Worm (Caenorhabditis elegans) whole organism, young adult: Measurements from ENCODE around the gene cyn-10.

Source experiments
- B0336.3 ChIP-seq: fragments of 200-800 bp; sonication (Bioruptor generic); IDR thresholded peaks from 2 replicates; pipeline ENCODE4 v1.3.6; 2022; ENCODE audit warnings: missing genetic modification characterization, missing compliant biosample characterization
- D2030.7 ChIP-seq: fragments of 200-800 bp; sonication (Bioruptor generic); IDR thresholded peaks from 2 replicates; pipeline ENCODE4 v1.3.6; 2022; ENCODE audit warnings: missing genetic modification reagents, missing genetic modification characterization, missing compliant biosample characterization
- F22D6.2 ChIP-seq: sonication (generic microtip); optimal IDR thresholded peaks from 2 replicates; lab custom pipeline; 2016; ENCODE audit warnings: mild to moderate bottlenecking, missing genetic modification characterization, missing compliant biosample characterization
- F23B12.7 ChIP-seq: sonication (generic microtip); optimal IDR thresholded peaks from 2 replicates; lab custom pipeline; 2017; ENCODE audit warnings: missing genetic modification characterization, mild to moderate bottlenecking, missing compliant biosample characterization, antibody characterized with exemption, moderate library complexity; ENCODE audit not compliant: insufficient read depth
- F33H1.4 ChIP-seq: fragments of 200-800 bp; sonication (Bioruptor generic); IDR thresholded peaks from 2 replicates; pipeline ENCODE4 v1.3.6; 2022; ENCODE audit warnings: missing genetic modification reagents, missing genetic modification characterization, missing compliant biosample characterization
- F37B4.10 ChIP-seq: fragments of 200-800 bp; sonication (Bioruptor generic); IDR thresholded peaks from 2 replicates; pipeline ENCODE4 v1.3.6; 2022; ENCODE audit warnings: missing genetic modification characterization, missing compliant biosample characterization
- F39B2.1 ChIP-seq: fragments of 200-800 bp; sonication (Bioruptor generic); IDR thresholded peaks from 2 replicates; pipeline ENCODE4 v1.3.6; 2022; ENCODE audit warnings: missing genetic modification reagents, missing genetic modification characterization, missing compliant biosample characterization
- F52B5.7 ChIP-seq: sonication (generic microtip); optimal IDR thresholded peaks from 2 replicates; lab custom pipeline; 2016; ENCODE audit warnings: mild to moderate bottlenecking, missing genetic modification characterization, missing compliant biosample characterization
- K11D2.4 ChIP-seq: fragments of 200-800 bp; sonication (Bioruptor generic); IDR thresholded peaks from 2 replicates; pipeline ENCODE4 v1.3.6; 2022; ENCODE audit warnings: missing genetic modification reagents, missing genetic modification characterization, missing compliant biosample characterization
- T07F8.4 ChIP-seq: sonication (generic microtip); optimal IDR thresholded peaks from 2 replicates; lab custom pipeline; 2016; ENCODE audit warnings: mild to moderate bottlenecking, missing genetic modification characterization, moderate library complexity, missing compliant biosample characterization
- Y79H2A.3 ChIP-seq: fragments of 200-800 bp; sonication (Bioruptor generic); conservative IDR thresholded peaks from 2 replicates; pipeline ENCODE4 v1.3.6; 2022; ENCODE audit warnings: missing genetic modification reagents, missing genetic modification characterization, missing compliant biosample characterization
- ama-1 ChIP-seq, 3 experiments: fragments of 150-350 bp in 1 of 3; sonication (generic microtip) in 2 of 3; optimal IDR thresholded peaks; 2 replicates each; lab custom pipeline; 2014 to 2018; ENCODE audit warnings: missing biosample characterization in 2 of 3, missing genetic modification characterization in 2 of 3, missing genetic modification reagents in 2 of 3
- athp-1 ChIP-seq: sonication (generic microtip); optimal IDR thresholded peaks from 2 replicates; lab custom pipeline; 2017; ENCODE audit warnings: mild to moderate bottlenecking, missing genetic modification characterization, missing compliant biosample characterization
- attf-5 ChIP-seq: fragments of 200-800 bp; sonication (Bioruptor generic); optimal IDR thresholded peaks from 2 replicates; lab custom pipeline; 2018; ENCODE audit warnings: mild to moderate bottlenecking, missing genetic modification characterization, missing compliant biosample characterization
- bed-2 ChIP-seq: fragments of 200-800 bp; sonication (Bioruptor generic); IDR thresholded peaks from 2 replicates; pipeline ENCODE4 v1.3.6; 2022; ENCODE audit warnings: missing genetic modification reagents, missing genetic modification characterization, missing compliant biosample characterization
- ceh-27 ChIP-seq: fragments of 200-800 bp; sonication (Bioruptor generic); optimal IDR thresholded peaks from 2 replicates; lab custom pipeline; 2018; ENCODE audit warnings: mild to moderate bottlenecking, missing genetic modification characterization, moderate library complexity, missing compliant biosample characterization
- ceh-91 ChIP-seq: fragments of 200-800 bp; sonication (Bioruptor generic); IDR thresholded peaks from 2 replicates; pipeline ENCODE4 v1.3.6; 2022; ENCODE audit warnings: missing genetic modification reagents, missing genetic modification characterization, missing compliant biosample characterization
- die-1 ChIP-seq: sonication (generic microtip); optimal IDR thresholded peaks from 2 replicates; lab custom pipeline; 2016; ENCODE audit warnings: missing genotype, mild to moderate bottlenecking, missing genetic modification characterization, missing compliant biosample characterization
- efl-1 ChIP-seq: fragments of 150-350 bp; optimal IDR thresholded peaks from 2 replicates; lab custom pipeline; 2014; ENCODE audit warnings: missing biosample characterization, missing genetic modification reagents, missing genetic modification characterization
- egl-44 ChIP-seq: fragments of 200-800 bp; sonication (Bioruptor generic); IDR thresholded peaks from 2 replicates; pipeline ENCODE4 v1.3.6; 2022; ENCODE audit warnings: missing genetic modification reagents, missing genetic modification characterization, missing compliant biosample characterization
- egrh-3 ChIP-seq: fragments of 200-800 bp; sonication (Bioruptor generic); IDR thresholded peaks from 2 replicates; pipeline ENCODE4 v1.3.6; 2022; ENCODE audit warnings: missing genetic modification reagents, missing genetic modification characterization, missing compliant biosample characterization
- ets-4 ChIP-seq: fragments of 200-800 bp; sonication (Bioruptor generic); optimal IDR thresholded peaks from 2 replicates; lab custom pipeline; 2018; ENCODE audit warnings: mild to moderate bottlenecking, missing genetic modification characterization, missing compliant biosample characterization
- fkh-3 ChIP-seq: sonication (generic microtip); optimal IDR thresholded peaks from 2 replicates; lab custom pipeline; 2016; ENCODE audit warnings: mild to moderate bottlenecking, missing genetic modification characterization, missing compliant biosample characterization
- him-1 ChIP-seq: sonication (generic microtip); optimal IDR thresholded peaks from 2 replicates; lab custom pipeline; 2016; ENCODE audit warnings: missing genotype, missing genetic modification reagents, missing genetic modification characterization, missing compliant biosample characterization
- hrde-1 ChIP-seq: sonication (generic microtip); optimal IDR thresholded peaks from 2 replicates; lab custom pipeline; 2016; ENCODE audit warnings: missing genetic modification characterization, mild to moderate bottlenecking, missing compliant biosample characterization, moderate library complexity, missing genotype, missing genetic modification reagents, borderline replicate concordance
- let-607 ChIP-seq, 2 experiments: fragments of 200-800 bp in 1 of 2; sonication (Bioruptor generic) in 1 of 2; sonication (generic microtip) in 1 of 2; optimal IDR thresholded peaks; 2 replicates each; lab custom pipeline; 2016 to 2018; ENCODE audit warnings: mild to moderate bottlenecking in 2 of 2, missing compliant biosample characterization in 2 of 2, missing genetic modification characterization in 2 of 2, moderate library complexity in 2 of 2, missing genotype in 1 of 2
- lin-35 ChIP-seq, 3 experiments: fragments of 150-350 bp in 2 of 3; sonication (generic microtip) in 1 of 3; optimal IDR thresholded peaks; 2 replicates each; lab custom pipeline; 2014 to 2018; ENCODE audit warnings: missing biosample characterization in 3 of 3, missing genetic modification characterization in 3 of 3, missing genetic modification reagents in 3 of 3
- lin-40 ChIP-seq: sonication (generic microtip); optimal IDR thresholded peaks from 2 replicates; lab custom pipeline; 2016; ENCODE audit warnings: missing genetic modification characterization, mild to moderate bottlenecking, missing compliant biosample characterization, missing genotype, missing genetic modification reagents
- lsl-1 ChIP-seq: fragments of 200-800 bp; sonication (Bioruptor generic); optimal IDR thresholded peaks from 2 replicates; lab custom pipeline; 2018; ENCODE audit warnings: mild to moderate bottlenecking, missing genetic modification characterization, moderate library complexity, missing compliant biosample characterization
- mcd-1 ChIP-seq: fragments of 200-800 bp; sonication (Bioruptor generic); IDR thresholded peaks from 2 replicates; pipeline ENCODE4 v1.3.6; 2022; ENCODE audit warnings: missing genetic modification reagents, missing genetic modification characterization, missing compliant biosample characterization
- mel-28 ChIP-seq: sonication (generic microtip); optimal IDR thresholded peaks from 2 replicates; lab custom pipeline; 2016; ENCODE audit warnings: borderline replicate concordance, mild to moderate bottlenecking, missing genetic modification characterization, missing compliant biosample characterization
- mes-4 ChIP-seq: sonication (generic microtip); optimal IDR thresholded peaks from 2 replicates; lab custom pipeline; 2016; ENCODE audit warnings: missing genotype, missing genetic modification characterization, missing compliant biosample characterization
- mxl-1 ChIP-seq: sonication (generic microtip); optimal IDR thresholded peaks from 2 replicates; lab custom pipeline; 2016; ENCODE audit warnings: missing genetic modification characterization, missing compliant biosample characterization
- nfyb-1 ChIP-seq: fragments of 200-800 bp; sonication (Bioruptor generic); IDR thresholded peaks from 2 replicates; pipeline ENCODE4 v1.3.6; 2022; ENCODE audit warnings: missing genetic modification reagents, missing genetic modification characterization, missing compliant biosample characterization
- nhr-179 ChIP-seq: sonication (generic microtip); optimal IDR thresholded peaks from 2 replicates; lab custom pipeline; 2016; ENCODE audit warnings: mild to moderate bottlenecking, missing genetic modification characterization, missing compliant biosample characterization
- nhr-90 ChIP-seq: sonication (generic microtip); optimal IDR thresholded peaks from 2 replicates; lab custom pipeline; 2016; ENCODE audit warnings: missing genotype, mild to moderate bottlenecking, missing genetic modification characterization, missing compliant biosample characterization
- rec-8 ChIP-seq, 2 experiments: sonication (generic microtip); optimal IDR thresholded peaks; 2 replicates each; lab custom pipeline; 2016; ENCODE audit warnings: mild to moderate bottlenecking in 2 of 2, missing genetic modification characterization in 2 of 2, missing genetic modification reagents in 2 of 2, missing genotype in 2 of 2, missing biosample characterization in 1 of 2, missing compliant biosample characterization in 1 of 2, moderate library complexity in 1 of 2
- rpc-1 ChIP-seq, 2 experiments: fragments of 150-350 bp in 1 of 2; sonication (generic microtip) in 1 of 2; optimal IDR thresholded peaks; 2 replicates each; lab custom pipeline; 2014 to 2018; ENCODE audit warnings: missing biosample characterization in 1 of 2, missing genetic modification characterization in 1 of 2, missing genetic modification reagents in 1 of 2, missing genotype in 1 of 2
- sdz-38 ChIP-seq: sonication (generic microtip); optimal IDR thresholded peaks from 2 replicates; lab custom pipeline; 2016; ENCODE audit warnings: missing genotype, missing genetic modification characterization, missing compliant biosample characterization
- sea-2 ChIP-seq: fragments of 200-800 bp; sonication (Bioruptor generic); IDR thresholded peaks from 2 replicates; pipeline ENCODE4 v1.3.6; 2022; ENCODE audit warnings: missing genetic modification characterization, missing compliant biosample characterization
- somi-1 ChIP-seq: fragments of 200-800 bp; sonication (Bioruptor generic); optimal IDR thresholded peaks from 2 replicates; lab custom pipeline; 2018; ENCODE audit warnings: mild to moderate bottlenecking, missing genetic modification characterization, missing compliant biosample characterization
- sptf-2 ChIP-seq: fragments of 200-800 bp; sonication (Bioruptor generic); optimal IDR thresholded peaks from 2 replicates; lab custom pipeline; 2018; ENCODE audit warnings: mild to moderate bottlenecking, missing genetic modification characterization, missing compliant biosample characterization
- tlf-1 ChIP-seq: fragments of 200-800 bp; sonication (Bioruptor generic); optimal IDR thresholded peaks from 2 replicates; lab custom pipeline; 2018; ENCODE audit warnings: mild to moderate bottlenecking, missing genetic modification characterization, missing compliant biosample characterization
- xnd-1 ChIP-seq: sonication (generic microtip); optimal IDR thresholded peaks from 2 replicates; lab custom pipeline; 2016; ENCODE audit warnings: missing genotype, missing genetic modification reagents, missing genetic modification characterization, missing compliant biosample characterization
- ztf-22 ChIP-seq: fragments of 200-800 bp; sonication (Bioruptor generic); optimal IDR thresholded peaks from 2 replicates; lab custom pipeline; 2018; ENCODE audit warnings: mild to moderate bottlenecking, missing genetic modification characterization, moderate library complexity, missing compliant biosample characterization
- ztf-28 ChIP-seq: fragments of 200-800 bp; sonication (Bioruptor generic); IDR thresholded peaks from 2 replicates; pipeline ENCODE4 v1.3.6; 2022; ENCODE audit warnings: missing genetic modification reagents, missing genetic modification characterization, missing compliant biosample characterization
- ztf-3 ChIP-seq: fragments of 200-800 bp; sonication (Bioruptor generic); optimal IDR thresholded peaks from 2 replicates; lab custom pipeline; 2018; ENCODE audit warnings: mild to moderate bottlenecking, missing genetic modification characterization, missing compliant biosample characterization

Gene cyn-10

DNA sequence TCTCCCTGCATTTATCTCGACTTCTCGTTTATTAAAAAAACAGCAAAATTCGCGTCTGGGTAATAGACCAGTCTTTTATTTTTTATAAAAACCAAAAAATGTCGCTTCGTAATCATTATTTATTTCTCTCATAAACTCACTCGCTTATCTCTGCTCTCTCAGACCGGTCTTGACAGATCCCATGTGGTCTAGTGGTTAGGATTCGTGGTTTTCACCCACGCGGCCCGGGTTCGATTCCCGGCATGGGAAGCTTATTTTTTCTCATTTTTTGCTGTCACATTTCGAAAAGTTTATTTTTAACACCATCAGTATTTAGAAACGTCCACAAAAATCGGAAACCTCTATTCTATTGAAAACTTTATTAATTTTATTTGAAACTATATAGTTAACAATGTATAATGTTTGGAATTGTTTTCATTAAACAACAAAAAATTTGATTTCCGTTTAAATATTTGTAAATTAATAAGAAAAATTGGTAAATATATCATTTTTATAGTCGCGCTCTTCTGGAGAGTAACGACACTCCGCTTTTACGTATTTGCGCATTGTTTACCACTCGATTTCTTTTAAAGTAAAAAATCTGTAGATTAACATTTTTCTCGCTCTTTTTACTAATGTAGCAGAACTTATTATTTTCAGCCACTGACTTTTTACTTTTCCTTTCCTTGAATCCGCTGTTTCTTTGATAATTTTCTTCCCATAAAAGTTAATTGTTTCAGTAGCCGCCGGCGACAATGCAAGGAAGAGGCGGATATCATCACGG is 15.0 kb downstream of the cyn-10 start, which contains the start of gene hrpl-1 (continued):
- TF ChIP-seq ztf-3 (GFP tag; lab: Kevin White, UChicago) (no peak), F52B5.7 (tag; lab: Kevin White, UChicago) (no peak), efl-1 (no peak), ceh-91 (GFP tag; lab: Robert Waterston, UW) (no peak), T07F8.4 (no peak), die-1 (tag; lab: Kevin White, UChicago) (peak; percentile 74), mxl-1 (tag; lab: Kevin White, UChicago) (peak; percentile 20), nhr-90 (peak; percentile 20), somi-1 (GFP tag; lab: Kevin White, UChicago) (peak; percentile 45), egl-44 (GFP tag; lab: Robert Waterston, UW) (no peak), sea-2 (no peak), ztf-28 (GFP tag; lab: Robert Waterston, UW) (no peak), F33H1.4 (GFP tag; lab: Robert Waterston, UW) (no peak), xnd-1 (no peak), hrde-1 (tag; lab: Kevin White, UChicago) (peak; percentile 31), mcd-1 (GFP tag; lab: Robert Waterston, UW) (no peak), mel-28 (tag; lab: Kevin White, UChicago) (no peak), ztf-22 (no peak), F39B2.1 (no peak), him-1 (tag; lab: Kevin White, UChicago) (peak; percentile 15), rec-8 (tag; optimal IDR thresholded peaks at IDR 0.05; lab: Kevin White, UChicago) (no peak), lsl-1 (GFP tag; lab: Kevin White, UChicago) (no peak), D2030.7 (GFP tag; lab: Robert Waterston, UW) (no peak), bed-2 (GFP tag; lab: Robert Waterston, UW) (no peak), mes-4 (tag; lab: Kevin White, UChicago) (peak; percentile 58), egrh-3 (GFP tag; lab: Robert Waterston, UW) (no peak), let-607 (tag; optimal IDR thresholded peaks at IDR 0.05; lab: Kevin White, UChicago) (no peak), fkh-3 (tag; lab: Kevin White, UChicago) (no peak), sdz-38 (tag; lab: Kevin White, UChicago) (no peak), ceh-27 (GFP tag; lab: Kevin White, UChicago) (no peak), tlf-1 (no peak), ama-1 (optimal IDR thresholded peaks at IDR 0.05; lab: Kevin White, UChicago) (no peak), ama-1 (GFP tag; optimal IDR thresholded peaks at IDR 0.05; lab: Kevin White, UChicago) (no peak), K11D2.4 (GFP tag; lab: Robert Waterston, UW) (no peak), nhr-179 (no peak), F22D6.2 (tag; lab: Kevin White, UChicago) (no peak), rpc-1 (optimal IDR thresholded peaks at IDR 0.05; lab: Kevin White, UChicago) (peak; percentile 57), rpc-1 (tag; optimal IDR thresholded peaks at IDR 0.05; lab: Kevin White, UChicago) (peak; percentile 76), lin-35 (GFP tag; optimal IDR thresholded peaks at IDR 0.05; lab: Kevin White, UChicago) (no peak), F23B12.7 (no peak), B0336.3 (GFP tag; lab: Robert Waterston, UW) (no peak), ets-4 (GFP tag; lab: Kevin White, UChicago) (no peak), attf-5 (no peak), sptf-2 (GFP tag; lab: Kevin White, UChicago) (no peak), F37B4.10 (GFP tag; lab: Robert Waterston, UW) (no peak), athp-1 (tag; lab: Kevin White, UChicago) (no peak), nfyb-1 (GFP tag; lab: Robert Waterston, UW) (no peak), Y79H2A.3 (GFP tag; lab: Robert Waterston, UW) (no peak), lin-40 (tag; lab: Kevin White, UChicago) (no peak)
